Fruit fly (Drosophila melanogaster): ENCODE measurements around the gene RpL36A.

RpL36A gene

dm6 chr2L:8030693-8031210 lies 12.0 kb downstream of the RpL36A start, which contains the start of gene Cka:
Cka (plus strand) TSS chr2L:8030721.
- TF ChIP-seq ey (GFP tag; optimal IDR thresholded peaks at IDR 0.05): no peak
- TF ChIP-seq dl (GFP tag; optimal IDR thresholded peaks at IDR 0.05; ENCODE audit: insufficient read depth in 1 of 2, partially characterized antibody in 2 of 2): no peak
- TF ChIP-seq lola (GFP tag; optimal IDR thresholded peaks at IDR 0.05): peak; percentile 54
- no peak for TF ChIP-seq CrebA (GFP tag; optimal IDR thresholded peaks at IDR 0.05; ENCODE audit: borderline replicate concordance)
- peak; percentile 62 for TF ChIP-seq Dif (GFP tag; optimal IDR thresholded peaks at IDR 0.05; ENCODE audit: partially characterized antibody)
- TF ChIP-seq tai (GFP tag; optimal IDR thresholded peaks at IDR 0.05): no peak
- no peak for TF ChIP-seq jim (GFP tag; optimal IDR thresholded peaks at IDR 0.05)
- TF ChIP-seq rgr (GFP tag; optimal IDR thresholded peaks at IDR 0.05): no peak
- no peak for TF ChIP-seq GATAd (GFP tag; optimal IDR thresholded peaks at IDR 0.05)
- TF ChIP-seq Hr83 (GFP tag; optimal IDR thresholded peaks at IDR 0.05; ENCODE audit: poor library complexity, severe bottlenecking): no peak
- no peak for TF ChIP-seq Dfd (GFP tag; optimal IDR thresholded peaks at IDR 0.05)
- no peak for TF ChIP-seq Vsx2 (GFP tag; optimal IDR thresholded peaks at IDR 0.05; ENCODE audit: partially characterized antibody)
- no peak for TF ChIP-seq brk (GFP tag; optimal IDR thresholded peaks at IDR 0.05)
- TF ChIP-seq N (GFP tag; optimal IDR thresholded peaks at IDR 0.05): peak; percentile 35
- no peak for TF ChIP-seq sage (GFP tag; optimal IDR thresholded peaks at IDR 0.05)
- no peak for TF ChIP-seq foxo (GFP tag; optimal IDR thresholded peaks at IDR 0.05)
- peak; percentile 43 for TF ChIP-seq Sp1 (GFP tag; optimal IDR thresholded peaks at IDR 0.05)
- TF ChIP-seq pan (optimal IDR thresholded peaks at IDR 0.05): no peak
- no peak for TF ChIP-seq fru (GFP tag; optimal IDR thresholded peaks at IDR 0.05)
- TF ChIP-seq Mio (GFP tag; optimal IDR thresholded peaks at IDR 0.05): no peak
- TF ChIP-seq dmrt93B (GFP tag; optimal IDR thresholded peaks at IDR 0.05): no peak
- no peak for TF ChIP-seq Myc (optimal IDR thresholded peaks at IDR 0.05)
- no peak for TF ChIP-seq usp (GFP tag; optimal IDR thresholded peaks at IDR 0.05)
- no peak for TF ChIP-seq CG9705 (GFP tag; optimal IDR thresholded peaks at IDR 0.05)
- no peak for TF ChIP-seq dsf (GFP tag; optimal IDR thresholded peaks at IDR 0.05; ENCODE audit: borderline replicate concordance)
- TF ChIP-seq CG32264 (GFP tag; optimal IDR thresholded peaks at IDR 0.05): no peak
- TF ChIP-seq Jra (GFP tag; optimal IDR thresholded peaks at IDR 0.05): no peak
- no peak for TF ChIP-seq OdsH (GFP tag; optimal IDR thresholded peaks at IDR 0.05)
- no peak for TF ChIP-seq HLH106 (tag; optimal IDR thresholded peaks at IDR 0.05)
- TF ChIP-seq psq (GFP tag; optimal IDR thresholded peaks at IDR 0.05): no peak
- no peak for TF ChIP-seq sv (GFP tag; optimal IDR thresholded peaks at IDR 0.05)
- TF ChIP-seq Hr78 (GFP tag; optimal IDR thresholded peaks at IDR 0.05): no peak
- no peak for TF ChIP-seq woc (GFP tag; optimal IDR thresholded peaks at IDR 0.05)
- TF ChIP-seq br (GFP tag; optimal IDR thresholded peaks at IDR 0.05): no peak
- TF ChIP-seq Hnf4 (GFP tag; optimal IDR thresholded peaks at IDR 0.05): no peak
- TF ChIP-seq Rel (GFP tag; optimal IDR thresholded peaks at IDR 0.05): no peak
- peak; percentile 72 for TF ChIP-seq Rel (tag; optimal IDR thresholded peaks at IDR 0.05)
- no peak for TF ChIP-seq Abd-B (GFP tag; optimal IDR thresholded peaks at IDR 0.05)
- TF ChIP-seq h (GFP tag; optimal IDR thresholded peaks at IDR 0.05): peak; percentile 23

dm6 chr2L:8030102-8030501 lies 12.6 kb downstream of the RpL36A start:
- TF ChIP-seq brk (GFP tag; optimal IDR thresholded peaks at IDR 0.05) (no peak), Hr78 (GFP tag; optimal IDR thresholded peaks at IDR 0.05) (no peak), Hnf4 (GFP tag; optimal IDR thresholded peaks at IDR 0.05) (no peak), CrebA (GFP tag; optimal IDR thresholded peaks at IDR 0.05; ENCODE audit: borderline replicate concordance) (no peak), pan (optimal IDR thresholded peaks at IDR 0.05) (no peak), foxo (GFP tag; optimal IDR thresholded peaks at IDR 0.05) (no peak), sage (GFP tag; optimal IDR thresholded peaks at IDR 0.05) (no peak), Sp1 (GFP tag; optimal IDR thresholded peaks at IDR 0.05) (no peak), Mio (GFP tag; optimal IDR thresholded peaks at IDR 0.05) (no peak), jim (GFP tag; optimal IDR thresholded peaks at IDR 0.05) (no peak), fru (GFP tag; optimal IDR thresholded peaks at IDR 0.05) (no peak), Dfd (GFP tag; optimal IDR thresholded peaks at IDR 0.05) (no peak), CG9705 (GFP tag; optimal IDR thresholded peaks at IDR 0.05) (no peak)

All from whole organism, wandering third instar larva.